Worm (Caenorhabditis elegans) whole organism, L3 larva: Measurements from ENCODE around the gene srh-75.
A peak's percentile ranks its signal among the peaks of the same experiment; 100 is the strongest.

ENCODE experiments used
- R02D3.7 ChIP-seq: fragments of 150-350 bp; optimal IDR thresholded peaks from 2 replicates; lab custom pipeline; 2014; ENCODE audit warnings: missing biosample characterization, missing genetic modification characterization
- ZK546.5 ChIP-seq: sonication (generic microtip); optimal IDR thresholded peaks from 2 replicates; lab custom pipeline; 2017; ENCODE audit warnings: missing biosample characterization, missing genetic modification characterization
- aly-2 ChIP-seq: fragments of 150-350 bp; optimal IDR thresholded peaks from 2 replicates; lab custom pipeline; 2014; ENCODE audit warnings: missing biosample characterization, missing genetic modification characterization
- ama-1 ChIP-seq: fragments of 150-350 bp; optimal IDR thresholded peaks from 2 replicates; lab custom pipeline; 2018
- ceh-16 ChIP-seq: sonication (generic microtip); optimal IDR thresholded peaks from 2 replicates; lab custom pipeline; 2017; ENCODE audit warnings: missing biosample characterization, missing genetic modification characterization
- ceh-82 ChIP-seq: fragments of 150-350 bp; optimal IDR thresholded peaks from 2 replicates; lab custom pipeline; 2014; ENCODE audit warnings: missing biosample characterization, missing genetic modification characterization
- ceh-9 ChIP-seq: sonication (generic microtip); optimal IDR thresholded peaks from 2 replicates; lab custom pipeline; 2018; ENCODE audit warnings: missing biosample characterization, missing genetic modification characterization
- daf-12 ChIP-seq: fragments of 150-350 bp; optimal IDR thresholded peaks from 2 replicates; lab custom pipeline; 2014; ENCODE audit warnings: missing biosample characterization, missing genetic modification reagents, missing genetic modification characterization
- egl-27 ChIP-seq: sonication (generic microtip); optimal IDR thresholded peaks from 4 replicates; lab custom pipeline; 2017; ENCODE audit warnings: missing biosample characterization, missing genetic modification reagents, missing genetic modification characterization
- egl-5 ChIP-seq: fragments of 150-350 bp; optimal IDR thresholded peaks from 2 replicates; lab custom pipeline; 2017; ENCODE audit warnings: missing biosample characterization, missing genetic modification reagents, missing genetic modification characterization, inconsistent platforms
- elt-1 ChIP-seq: fragments of 150-350 bp; optimal IDR thresholded peaks from 2 replicates; lab custom pipeline; 2014; ENCODE audit warnings: missing biosample characterization, missing genetic modification characterization
- elt-2 ChIP-seq: sonication (generic microtip); optimal IDR thresholded peaks from 2 replicates; lab custom pipeline; 2016; ENCODE audit warnings: missing genetic modification reagents, mild to moderate bottlenecking, missing genetic modification characterization, missing compliant biosample characterization
- elt-3 ChIP-seq, 3 experiments: fragments of 150-350 bp in 1 of 3; sonication (generic microtip) in 2 of 3; optimal IDR thresholded peaks; 2 replicates in 2 of 3; 4 replicates in 1 of 3; lab custom pipeline; 2014 to 2017; ENCODE audit warnings: missing biosample characterization in 3 of 3, missing genetic modification characterization in 3 of 3
- eor-1 ChIP-seq, 2 experiments: fragments of 150-350 bp; optimal IDR thresholded peaks; 2 replicates each; lab custom pipeline; 2014 to 2018; ENCODE audit warnings: missing biosample characterization in 2 of 2, missing genetic modification characterization in 2 of 2
- fkh-10 ChIP-seq: sonication (generic microtip); optimal IDR thresholded peaks from 2 replicates; lab custom pipeline; 2017; ENCODE audit warnings: missing biosample characterization, missing genetic modification reagents, missing genetic modification characterization
- fkh-2 ChIP-seq: fragments of 150-350 bp; optimal IDR thresholded peaks from 2 replicates; lab custom pipeline; 2014; ENCODE audit warnings: missing biosample characterization, missing genetic modification reagents, missing genetic modification characterization
- fos-1 ChIP-seq: fragments of 150-350 bp; optimal IDR thresholded peaks from 2 replicates; lab custom pipeline; 2014; ENCODE audit warnings: missing biosample characterization, missing genetic modification characterization
- hmg-11 ChIP-seq: sonication (generic microtip); optimal IDR thresholded peaks from 2 replicates; lab custom pipeline; 2016; ENCODE audit warnings: missing genetic modification characterization, missing compliant biosample characterization
- jun-1 ChIP-seq: fragments of 150-350 bp; optimal IDR thresholded peaks from 2 replicates; lab custom pipeline; 2014; ENCODE audit warnings: missing biosample characterization, missing genetic modification reagents, missing genetic modification characterization
- lin-15B ChIP-seq: fragments of 150-350 bp; optimal IDR thresholded peaks from 2 replicates; lab custom pipeline; 2014; ENCODE audit warnings: missing biosample characterization, missing genetic modification characterization
- lin-39 ChIP-seq: fragments of 150-350 bp; optimal IDR thresholded peaks from 2 replicates; lab custom pipeline; 2018; ENCODE audit warnings: missing biosample characterization, missing genetic modification reagents, missing genetic modification characterization
- mdl-1 ChIP-seq: fragments of 150-350 bp; optimal IDR thresholded peaks from 2 replicates; lab custom pipeline; 2014; ENCODE audit warnings: missing biosample characterization, missing genetic modification characterization
- nhr-23 ChIP-seq: fragments of 150-350 bp; optimal IDR thresholded peaks from 2 replicates; lab custom pipeline; 2014; ENCODE audit warnings: missing biosample characterization, missing genetic modification reagents, missing genetic modification characterization
- nhr-237 ChIP-seq: fragments of 150-350 bp; optimal IDR thresholded peaks from 2 replicates; lab custom pipeline; 2014; ENCODE audit warnings: missing biosample characterization, missing genetic modification characterization
- nhr-25 ChIP-seq: sonication (generic microtip); optimal IDR thresholded peaks from 2 replicates; lab custom pipeline; 2017; ENCODE audit warnings: missing biosample characterization, missing genetic modification characterization
- nhr-28 ChIP-seq: fragments of 150-350 bp; optimal IDR thresholded peaks from 2 replicates; lab custom pipeline; 2014; ENCODE audit warnings: missing biosample characterization, missing genetic modification characterization
- nhr-67 ChIP-seq: fragments of 150-350 bp; optimal IDR thresholded peaks from 2 replicates; lab custom pipeline; 2014; ENCODE audit warnings: missing biosample characterization, missing genetic modification characterization
- nhr-77 ChIP-seq: fragments of 150-350 bp; optimal IDR thresholded peaks from 2 replicates; lab custom pipeline; 2014; ENCODE audit warnings: missing biosample characterization, missing genetic modification characterization
- pha-4 ChIP-seq: fragments of 150-350 bp; optimal IDR thresholded peaks from 2 replicates; lab custom pipeline; 2014; ENCODE audit warnings: missing biosample characterization, missing genetic modification reagents, missing genetic modification characterization
- sea-2 ChIP-seq: fragments of 150-350 bp; sonication (generic microtip); optimal IDR thresholded peaks from 4 replicates; lab custom pipeline; 2014; ENCODE audit warnings: missing biosample characterization, missing genetic modification reagents, missing genetic modification characterization
- skn-1 ChIP-seq: fragments of 150-350 bp; optimal IDR thresholded peaks from 2 replicates; lab custom pipeline; 2014; ENCODE audit warnings: missing biosample characterization, missing genetic modification characterization
- tbx-2 ChIP-seq: sonication (generic microtip); optimal IDR thresholded peaks from 2 replicates; lab custom pipeline; 2016; ENCODE audit warnings: mild to moderate bottlenecking, missing genetic modification characterization, missing compliant biosample characterization
- unc-39 ChIP-seq: sonication (generic microtip); optimal IDR thresholded peaks from 4 replicates; lab custom pipeline; 2017; ENCODE audit warnings: missing biosample characterization, missing genetic modification characterization
- unc-62 ChIP-seq: fragments of 150-350 bp; sonication (generic microtip); optimal IDR thresholded peaks from 4 replicates; lab custom pipeline; 2014; ENCODE audit warnings: missing biosample characterization, missing genetic modification reagents, missing genetic modification characterization
- ztf-11 ChIP-seq: fragments of 150-350 bp; optimal IDR thresholded peaks from 2 replicates; lab custom pipeline; 2014; ENCODE audit warnings: missing biosample characterization, missing genetic modification characterization
- ztf-4 ChIP-seq: fragments of 150-350 bp; optimal IDR thresholded peaks from 2 replicates; lab custom pipeline; 2014; ENCODE audit warnings: missing biosample characterization, missing genetic modification characterization

srh-75 gene

DNA sequence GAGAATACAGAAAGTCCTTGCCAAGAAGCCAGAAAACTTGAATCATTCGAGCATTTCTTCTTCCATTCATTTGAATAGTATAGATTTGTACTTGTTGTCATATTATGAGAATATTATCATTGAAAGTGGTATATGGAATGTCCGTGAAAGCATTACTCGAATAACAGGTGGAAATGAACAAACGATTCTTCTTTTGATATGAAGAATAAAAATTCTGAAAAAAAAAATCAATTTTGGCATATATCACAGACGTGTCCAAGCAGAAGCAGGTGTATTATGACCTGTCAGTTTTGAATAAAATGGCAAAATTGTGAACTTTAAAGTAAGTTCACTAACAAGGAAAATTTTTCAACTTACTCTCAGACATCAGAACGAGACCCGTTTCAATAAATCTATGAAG lies at the start of gene srh-75:
Gene srh-75 (minus strand): TSS at position 101 of the 400 bp plus-strand sequence.
- TF ChIP-seq fkh-10 (GFP tag; lab: Kevin White, UChicago) (no peak), mdl-1 (tag; lab: Kevin White, UChicago) (no peak), lin-15B (tag; lab: Kevin White, UChicago) (no peak), ceh-82 (tag; lab: Kevin White, UChicago) (no peak), R02D3.7 (tag; lab: Kevin White, UChicago) (no peak), eor-1 (tag; optimal IDR thresholded peaks at IDR 0.05; lab: Kevin White, UChicago) (no peak), ceh-9 (tag; lab: Kevin White, UChicago) (no peak), lin-39 (tag; lab: Kevin White, UChicago) (no peak), nhr-28 (no peak), ama-1 (no peak), ZK546.5 (tag; lab: Kevin White, UChicago) (no peak), jun-1 (tag; lab: Kevin White, UChicago) (no peak), ztf-4 (tag; lab: Kevin White, UChicago) (no peak), elt-2 (tag; lab: Kevin White, UChicago) (no peak), unc-62 (GFP tag; lab: Kevin White, UChicago) (no peak), hmg-11 (tag; lab: Kevin White, UChicago) (no peak), ceh-16 (tag; lab: Kevin White, UChicago) (no peak), nhr-67 (tag; lab: Kevin White, UChicago) (no peak)

DNA sequence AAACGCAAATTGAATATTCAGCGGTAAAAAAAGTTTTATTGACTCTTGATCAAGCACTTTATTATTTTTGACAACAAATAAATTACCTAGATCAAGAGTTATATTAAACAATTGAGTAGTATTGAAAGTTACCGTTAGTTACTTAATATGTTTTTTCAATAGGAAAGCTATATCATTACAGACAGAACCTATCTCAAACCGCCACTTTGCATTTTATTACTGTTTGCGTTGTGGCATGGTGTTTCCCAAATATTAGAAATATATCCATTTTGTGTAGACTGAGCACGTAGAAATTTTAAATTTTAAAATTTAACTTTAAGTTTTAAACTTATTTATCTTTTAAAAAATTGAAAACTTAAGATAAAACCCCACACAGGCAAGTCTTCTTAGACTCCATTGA lies 47.5 kb upstream of the srh-75 start:
- TF ChIP-seq nhr-23 (tag; lab: Kevin White, UChicago) (no peak), fkh-10 (GFP tag; lab: Kevin White, UChicago) (no peak), lin-15B (tag; lab: Kevin White, UChicago) (no peak), pha-4 (tag; lab: Kevin White, UChicago) (no peak), elt-3 (tag; optimal IDR thresholded peaks at IDR 0.05; lab: Kevin White, UChicago) (no peak), skn-1 (tag; lab: Kevin White, UChicago) (no peak), nhr-25 (tag; lab: Kevin White, UChicago) (no peak), mdl-1 (tag; lab: Kevin White, UChicago) (no peak), lin-39 (tag; lab: Kevin White, UChicago) (no peak), nhr-67 (tag; lab: Kevin White, UChicago) (no peak), tbx-2 (no peak), ztf-11 (no peak), eor-1 (tag; optimal IDR thresholded peaks at IDR 0.05; lab: Kevin White, UChicago) (no peak), aly-2 (tag; lab: Kevin White, UChicago) (no peak), hmg-11 (tag; lab: Kevin White, UChicago) (no peak), egl-27 (tag; lab: Kevin White, UChicago) (no peak), egl-5 (tag; lab: Kevin White, UChicago) (no peak), ceh-16 (tag; lab: Kevin White, UChicago) (no peak)

DNA sequence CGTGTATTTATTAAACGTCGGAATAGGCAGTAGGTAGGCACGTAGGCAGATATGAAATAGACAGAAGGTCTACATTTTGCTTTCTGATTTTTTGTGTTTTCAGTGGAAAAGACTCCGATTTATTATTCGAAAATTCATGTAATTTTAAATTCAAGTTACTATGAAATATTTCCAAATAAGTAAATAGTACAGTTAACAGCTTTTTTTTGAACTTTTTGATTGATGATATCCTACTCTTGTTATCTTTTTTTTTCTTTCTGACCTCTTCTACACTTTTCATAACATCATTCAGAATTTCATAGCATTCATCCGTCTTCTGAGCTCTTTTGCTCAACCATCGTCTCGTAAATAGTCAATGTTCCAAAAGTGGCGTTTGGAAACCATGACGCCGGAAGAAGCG lies 41.7 kb upstream of the srh-75 start, which contains the start of gene cdkl-1:
Gene cdkl-1 (plus strand): TSS at position 301 of the 400 bp plus-strand sequence.
- no peak for TF ChIP-seq ama-1
- no peak for TF ChIP-seq elt-2 (tag; lab: Kevin White, UChicago)
- TF ChIP-seq fkh-2 (tag; lab: Kevin White, UChicago): no peak
- TF ChIP-seq nhr-28: no peak

DNA sequence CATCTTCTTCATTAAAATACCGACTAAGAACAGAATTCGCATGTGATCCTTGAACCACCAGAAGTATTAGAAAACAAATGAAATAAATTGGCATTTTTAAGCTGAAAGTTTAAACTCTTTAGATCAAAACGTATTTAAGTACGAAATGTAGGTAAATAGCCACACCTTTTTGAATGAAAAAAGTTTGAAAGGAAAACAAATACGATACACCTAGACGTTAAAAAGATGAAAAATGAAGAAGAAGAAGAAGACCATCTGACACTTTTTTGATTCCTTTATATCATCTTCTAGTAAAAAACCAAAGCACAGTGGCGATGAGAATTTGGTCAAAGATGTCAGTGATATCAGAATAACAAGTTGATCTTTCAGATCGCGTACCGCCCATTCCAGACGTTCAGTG lies 38.9 kb upstream of the srh-75 start, which contains the start of gene Y42A5A.3:
Gene Y42A5A.3 (minus strand): TSS at position 101 of the 400 bp plus-strand sequence.
- TF ChIP-seq tbx-2: no peak
- no peak for TF ChIP-seq nhr-77 (tag; lab: Kevin White, UChicago)
- no peak for TF ChIP-seq sea-2 (GFP tag; lab: Kevin White, UChicago)
- no peak for TF ChIP-seq unc-39
- no peak for TF ChIP-seq elt-1 (tag; lab: Kevin White, UChicago)
- no peak for TF ChIP-seq nhr-67 (tag; lab: Kevin White, UChicago)
- no peak for TF ChIP-seq nhr-237 (tag; lab: Kevin White, UChicago)

DNA sequence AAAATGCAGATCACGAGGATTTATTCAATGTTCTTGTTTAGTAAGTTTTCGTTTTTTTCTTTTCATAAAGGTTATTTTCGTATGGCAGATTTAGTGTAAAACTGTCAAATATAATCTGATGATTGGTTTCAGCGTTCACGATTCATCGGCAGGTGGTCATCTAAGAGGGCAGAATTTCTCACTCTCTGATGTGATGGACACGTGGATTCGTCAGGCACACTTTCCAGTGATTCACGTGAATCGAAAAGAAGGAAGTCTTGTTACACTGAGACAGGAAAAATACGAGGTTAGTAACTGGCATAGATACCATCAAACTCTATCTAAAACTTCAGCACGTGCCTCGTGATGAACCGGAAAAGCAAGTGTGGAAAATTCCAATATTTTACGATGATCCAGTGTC lies 37.8 kb upstream of the srh-75 start:
- TF ChIP-seq skn-1 (tag; lab: Kevin White, UChicago) (no peak), jun-1 (tag; lab: Kevin White, UChicago) (peak; percentile 25), ZK546.5 (tag; lab: Kevin White, UChicago) (no peak), elt-1 (tag; lab: Kevin White, UChicago) (peak; percentile 35), fos-1 (tag; lab: Kevin White, UChicago) (no peak), nhr-23 (tag; lab: Kevin White, UChicago) (peak; percentile 2), daf-12 (tag; lab: Kevin White, UChicago) (no peak)
- TF ChIP-seq, all 47 proteins: peak for 3
